Worm (Caenorhabditis elegans): ENCODE results near the gene R02F11.12.

DNA sequence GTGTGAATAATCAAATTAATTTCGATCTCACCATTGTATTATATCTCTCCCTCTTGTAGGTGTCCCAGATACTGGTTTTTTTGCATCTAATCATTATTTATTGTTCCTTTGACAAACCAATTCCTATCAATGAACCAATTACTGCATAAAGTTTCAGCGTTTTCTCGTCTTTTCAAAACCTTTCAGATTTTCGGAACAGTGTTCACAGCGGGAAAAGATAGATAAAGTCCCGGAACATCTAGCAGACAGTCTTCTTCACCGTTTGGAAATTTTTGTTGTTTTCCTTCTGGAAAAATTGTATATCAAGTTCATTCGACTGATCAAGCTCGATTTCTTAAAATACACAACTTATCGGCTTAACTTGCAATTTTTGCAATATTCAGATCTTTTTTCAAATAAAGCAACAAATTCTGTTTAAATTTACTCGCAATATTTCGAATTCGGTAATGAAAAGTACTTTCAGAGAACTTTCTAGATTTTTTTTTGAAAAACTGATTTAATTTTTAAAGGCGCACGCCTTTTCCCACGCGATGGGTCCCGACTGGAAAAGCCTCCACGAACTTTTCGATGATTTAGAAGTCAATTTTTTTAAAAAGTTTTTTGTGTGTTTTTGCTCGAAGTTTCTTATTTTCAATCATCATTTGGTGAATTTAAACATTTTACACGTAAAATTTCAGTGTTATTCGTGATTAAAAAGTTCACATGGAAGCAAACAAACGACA lies 35.0 kb upstream of the R02F11.12 start, which contains the start of gene pgl-3:
- TF ChIP-seq ama-1 (optimal IDR thresholded peaks at IDR 0.05) (no peak), tbx-7 (tag; optimal IDR thresholded peaks at IDR 0.05) (no peak), fkh-10 (GFP tag; optimal IDR thresholded peaks at IDR 0.05) (no peak), nhr-11 (tag; optimal IDR thresholded peaks at IDR 0.05) (no peak), dve-1 (tag; optimal IDR thresholded peaks at IDR 0.05) (no peak), sox-4 (tag; optimal IDR thresholded peaks at IDR 0.05) (no peak), unc-42 (tag; optimal IDR thresholded peaks at IDR 0.05) (no peak), rnt-1 (tag; optimal IDR thresholded peaks at IDR 0.05) (no peak), ceh-18 (tag; optimal IDR thresholded peaks at IDR 0.05) (no peak), F13H6.1 (tag; optimal IDR thresholded peaks at IDR 0.05) (no peak)

All from whole organism, late embryonic.